Fruit fly (Drosophila melanogaster) whole organism, embryonic: ENCODE data around the gene CG9107.

Experiments used
- Adf1 ChIP-seq: fragments of 200-800 bp; sonication (Bioruptor generic); IDR thresholded peaks from 2 replicates; pipeline ENCODE4 v1.3.6; 2022; ENCODE audit warnings: missing biosample characterization, missing genetic modification characterization
- Atf6 ChIP-seq: fragments of 200-800 bp; sonication (Bioruptor generic); IDR thresholded peaks from 2 replicates; pipeline ENCODE4 v1.3.6; 2022; ENCODE audit warnings: missing biosample characterization, missing genetic modification characterization
- Bdp1 ChIP-seq: fragments of 200-800 bp; sonication (Bioruptor generic); optimal IDR thresholded peaks from 3 replicates; lab custom pipeline; 2016; ENCODE audit warnings: missing biosample characterization, missing genetic modification characterization
- CG10147 ChIP-seq: fragments of 200-800 bp; sonication (Bioruptor generic); optimal IDR thresholded peaks from 2 replicates; lab custom pipeline; 2019; ENCODE audit warnings: missing biosample characterization, mild to moderate bottlenecking, missing genetic modification characterization, moderate library complexity
- CG10209 ChIP-seq: fragments of 200-800 bp; sonication (Bioruptor generic); optimal IDR thresholded peaks from 3 replicates; lab custom pipeline; 2017; ENCODE audit warnings: missing biosample characterization, mild to moderate bottlenecking, missing genetic modification characterization, missing genetic modification reagents
- CG10654 ChIP-seq: fragments of 200-800 bp; sonication (Bioruptor generic); optimal IDR thresholded peaks from 2 replicates; lab custom pipeline; 2016; ENCODE audit warnings: missing biosample characterization, missing genetic modification characterization
- CG12769 ChIP-seq: fragments of 200-800 bp; sonication (Bioruptor generic); optimal IDR thresholded peaks from 2 replicates; lab custom pipeline; 2019; ENCODE audit warnings: missing biosample characterization, mild to moderate bottlenecking, missing genetic modification characterization, moderate library complexity
- CG13287 ChIP-seq: fragments of 200-800 bp; sonication (Bioruptor generic); IDR thresholded peaks from 2 replicates; pipeline ENCODE4 v1.3.6; 2022; ENCODE audit warnings: missing biosample characterization, missing genetic modification characterization; ENCODE audit not compliant: partially characterized antibody
- CG15696 ChIP-seq: fragments of 200-800 bp; sonication (Bioruptor generic); optimal IDR thresholded peaks from 2 replicates; lab custom pipeline; 2019; ENCODE audit warnings: missing biosample characterization, mild to moderate bottlenecking, missing genetic modification characterization, moderate library complexity
- CG17328 ChIP-seq: fragments of 200-800 bp; sonication (Bioruptor generic); IDR thresholded peaks from 2 replicates; pipeline ENCODE4 v1.3.6; 2022; ENCODE audit warnings: missing biosample characterization, missing genetic modification characterization
- CG18476 ChIP-seq: fragments of 200-800 bp; sonication (Bioruptor generic); optimal IDR thresholded peaks from 2 replicates; lab custom pipeline; 2016; ENCODE audit warnings: missing biosample characterization, mild to moderate bottlenecking, missing genetic modification characterization
- CG2116 ChIP-seq: fragments of 200-800 bp; sonication (Bioruptor generic); optimal IDR thresholded peaks from 3 replicates; lab custom pipeline; 2018; ENCODE audit warnings: missing biosample characterization, mild to moderate bottlenecking, missing genetic modification characterization
- CG32532 ChIP-seq: fragments of 200-800 bp; sonication (Bioruptor generic); IDR thresholded peaks from 2 replicates; pipeline ENCODE4 v1.3.6; 2022; ENCODE audit warnings: missing biosample characterization, missing genetic modification characterization
- CG3407 ChIP-seq: fragments of 200-800 bp; sonication (Bioruptor generic); optimal IDR thresholded peaks from 2 replicates; lab custom pipeline; 2018; ENCODE audit warnings: missing biosample characterization, mild to moderate bottlenecking, missing genetic modification characterization
- CG4328 ChIP-seq: fragments of 200-800 bp; sonication (Bioruptor generic); optimal IDR thresholded peaks from 3 replicates; lab custom pipeline; 2017; ENCODE audit warnings: missing biosample characterization, missing genetic modification reagents, missing genetic modification characterization
- CG4854 ChIP-seq: fragments of 200-800 bp; sonication (Bioruptor generic); optimal IDR thresholded peaks from 2 replicates; lab custom pipeline; 2016; ENCODE audit warnings: missing biosample characterization, missing genetic modification characterization, inconsistent platforms
- CG6765 ChIP-seq: fragments of 200-800 bp; sonication (Bioruptor generic); optimal IDR thresholded peaks from 3 replicates; lab custom pipeline; 2017; ENCODE audit warnings: missing biosample characterization, mild to moderate bottlenecking, missing genetic modification characterization
- CG7556 ChIP-seq: fragments of 200-800 bp; sonication (Bioruptor generic); optimal IDR thresholded peaks from 2 replicates; lab custom pipeline; 2017; ENCODE audit warnings: missing biosample characterization, mild to moderate bottlenecking, missing genetic modification characterization
- CG8388 ChIP-seq: fragments of 200-800 bp; sonication (Bioruptor generic); optimal IDR thresholded peaks from 2 replicates; lab custom pipeline; 2019; ENCODE audit warnings: missing biosample characterization, mild to moderate bottlenecking, missing genetic modification characterization, moderate library complexity
- CG9932 ChIP-seq: fragments of 200-800 bp; sonication (Bioruptor generic); IDR thresholded peaks from 2 replicates; pipeline ENCODE4 v1.3.6; 2022; ENCODE audit warnings: missing biosample characterization, missing genetic modification characterization
- Camta ChIP-seq: fragments of 200-800 bp; sonication (Bioruptor generic); optimal IDR thresholded peaks from 2 replicates; lab custom pipeline; 2016; ENCODE audit warnings: missing biosample characterization, missing genetic modification characterization
- Dll ChIP-seq: fragments of 200-800 bp; sonication (Bioruptor generic); IDR thresholded peaks from 4 replicates; pipeline ENCODE4 v1.3.6; 2022; ENCODE audit warnings: missing biosample characterization, missing genetic modification characterization; ENCODE audit not compliant: partially characterized antibody
- Drgx ChIP-seq: fragments of 200-800 bp; sonication (Bioruptor generic); IDR thresholded peaks from 2 replicates; pipeline ENCODE4 v1.3.6; 2022; ENCODE audit warnings: missing biosample characterization, missing genetic modification characterization
- HmgZ ChIP-seq: fragments of 200-800 bp; sonication (Bioruptor generic); optimal IDR thresholded peaks from 2 replicates; lab custom pipeline; 2018; ENCODE audit warnings: missing biosample characterization, mild to moderate bottlenecking, missing genetic modification characterization
- Hmr ChIP-seq: fragments of 200-800 bp; sonication (Bioruptor generic); optimal IDR thresholded peaks from 3 replicates; lab custom pipeline; 2017; ENCODE audit warnings: mild to moderate bottlenecking, missing biosample characterization, missing genetic modification reagents, missing genetic modification characterization
- Med ChIP-seq: fragments of 200-800 bp; sonication (Bioruptor generic); peaks from one replicate; lab custom pipeline; 2016; ENCODE audit warnings: missing biosample characterization, missing genetic modification characterization, mild to moderate bottlenecking, inconsistent platforms, moderate library complexity
- NC2β ChIP-seq: fragments of 200-800 bp; sonication (Bioruptor generic); optimal IDR thresholded peaks from 2 replicates; lab custom pipeline; 2016; ENCODE audit warnings: missing biosample characterization, missing genetic modification characterization
- NFAT ChIP-seq: fragments of 200-800 bp; sonication (Bioruptor generic); IDR thresholded peaks from 2 replicates; pipeline ENCODE4 v1.3.6; 2022; ENCODE audit warnings: missing biosample characterization, missing genetic modification characterization
- Oaz ChIP-seq: fragments of 200-800 bp; sonication (Bioruptor generic); IDR thresholded peaks from 2 replicates; pipeline ENCODE4 v1.3.6; 2022; ENCODE audit warnings: missing biosample characterization, missing genetic modification characterization
- Oli ChIP-seq: fragments of 200-800 bp; sonication (Bioruptor generic); optimal IDR thresholded peaks from 2 replicates; lab custom pipeline; 2018; ENCODE audit warnings: missing biosample characterization, mild to moderate bottlenecking, missing genetic modification characterization, moderate library complexity
- Side ChIP-seq: fragments of 200-800 bp; sonication (Bioruptor generic); optimal IDR thresholded peaks from 2 replicates; lab custom pipeline; 2016; ENCODE audit warnings: missing biosample characterization, missing genetic modification characterization
- ab ChIP-seq: fragments of 200-800 bp; sonication (Bioruptor generic); optimal IDR thresholded peaks from 2 replicates; lab custom pipeline; 2016; ENCODE audit warnings: missing biosample characterization, missing genetic modification characterization
- bcd ChIP-seq: fragments of 200-800 bp; sonication (Bioruptor generic); optimal IDR thresholded peaks from 2 replicates; lab custom pipeline; 2017; ENCODE audit warnings: missing biosample characterization, mild to moderate bottlenecking, missing genetic modification characterization
- bsh ChIP-seq, 2 experiments: fragments of 200-800 bp; sonication (Bioruptor generic); optimal IDR thresholded peaks; 2 replicates each; lab custom pipeline; 2017 to 2018; ENCODE audit warnings: mild to moderate bottlenecking in 2 of 2, missing biosample characterization in 2 of 2, missing genetic modification characterization in 2 of 2, moderate library complexity in 1 of 2
- chif ChIP-seq, 2 experiments: fragments of 200-800 bp; sonication (Bioruptor generic); optimal IDR thresholded peaks; 3 replicates each; lab custom pipeline; 2016; ENCODE audit warnings: missing biosample characterization in 2 of 2, missing genetic modification characterization in 2 of 2
- fd102C ChIP-seq: fragments of 200-800 bp; sonication (Bioruptor generic); optimal IDR thresholded peaks from 2 replicates; lab custom pipeline; 2018; ENCODE audit warnings: missing biosample characterization, mild to moderate bottlenecking, missing genetic modification characterization, moderate library complexity
- fd96Cb ChIP-seq: fragments of 200-800 bp; sonication (Bioruptor generic); optimal IDR thresholded peaks from 2 replicates; lab custom pipeline; 2018; ENCODE audit warnings: missing biosample characterization, mild to moderate bottlenecking, missing genetic modification characterization, moderate library complexity
- hbn ChIP-seq: fragments of 200-800 bp; sonication (Bioruptor generic); IDR thresholded peaks from 2 replicates; pipeline ENCODE4 v1.3.6; 2022; ENCODE audit warnings: missing biosample characterization, missing genetic modification characterization; ENCODE audit not compliant: partially characterized antibody
- kni ChIP-seq: fragments of 200-800 bp; sonication (Bioruptor generic); optimal IDR thresholded peaks from 3 replicates; lab custom pipeline; 2017; ENCODE audit warnings: mild to moderate bottlenecking, missing biosample characterization, missing genetic modification reagents, missing genetic modification characterization
- nmo ChIP-seq: fragments of 200-800 bp; sonication (Bioruptor generic); optimal IDR thresholded peaks from 2 replicates; lab custom pipeline; 2018; ENCODE audit warnings: missing biosample characterization, mild to moderate bottlenecking, missing genetic modification characterization, moderate library complexity
- pfk ChIP-seq: fragments of 200-800 bp; sonication (Bioruptor generic); optimal IDR thresholded peaks from 2 replicates; lab custom pipeline; 2018; ENCODE audit warnings: missing biosample characterization, mild to moderate bottlenecking, missing genetic modification characterization, moderate library complexity
- row ChIP-seq: fragments of 200-800 bp; sonication (Bioruptor generic); IDR thresholded peaks from 3 replicates; pipeline ENCODE4 v1.3.6; 2022; ENCODE audit warnings: missing biosample characterization, missing genetic modification characterization
- scrt ChIP-seq: fragments of 200-800 bp; sonication (Bioruptor generic); optimal IDR thresholded peaks from 2 replicates; lab custom pipeline; 2018; ENCODE audit warnings: missing biosample characterization, mild to moderate bottlenecking, missing genetic modification characterization, moderate library complexity
- shn ChIP-seq: fragments of 200-800 bp; sonication (Bioruptor generic); optimal IDR thresholded peaks from 3 replicates; lab custom pipeline; 2016; ENCODE audit warnings: missing biosample characterization, missing genetic modification characterization
- slp2 ChIP-seq: fragments of 200-800 bp; sonication (Bioruptor generic); optimal IDR thresholded peaks from 2 replicates; lab custom pipeline; 2016; ENCODE audit warnings: missing biosample characterization, missing genetic modification characterization
- ssp ChIP-seq: fragments of 200-800 bp; sonication (Bioruptor generic); IDR thresholded peaks from 2 replicates; pipeline ENCODE4 v1.3.6; 2022; ENCODE audit warnings: missing biosample characterization, missing genetic modification characterization
- stc ChIP-seq: fragments of 200-800 bp; sonication (Bioruptor generic); IDR thresholded peaks from 2 replicates; pipeline ENCODE4 v1.3.6; 2022; ENCODE audit warnings: missing biosample characterization, missing genetic modification characterization
- tap ChIP-seq: fragments of 200-800 bp; optimal IDR thresholded peaks from 3 replicates; lab custom pipeline; 2019; ENCODE audit warnings: missing biosample characterization, mild to moderate bottlenecking, missing genetic modification characterization, moderate library complexity
- tgo ChIP-seq: fragments of 200-800 bp; sonication (Bioruptor generic); IDR thresholded peaks from 3 replicates; pipeline ENCODE4 v1.3.6; 2022; ENCODE audit warnings: missing biosample characterization, missing genetic modification characterization
- trh ChIP-seq: fragments of 200-800 bp; sonication (Bioruptor generic); optimal IDR thresholded peaks from 2 replicates; lab custom pipeline; 2016; ENCODE audit warnings: missing biosample characterization, missing genetic modification characterization

The CG9107 gene

dm6 chr2L:6037830-6038229 is 13.5 kb upstream of the CG9107 start, which contains the start of the genes CG9117 and CG31643 (continued):
- TF ChIP-seq chif (GFP tag; optimal IDR thresholded peaks at IDR 0.05; lab: Kevin White, UChicago) = peak in 1 of 2 experiments; percentile 31
- TF ChIP-seq bsh (GFP tag; optimal IDR thresholded peaks at IDR 0.05; lab: Kevin White, UChicago) = peak in 1 of 2 experiments; percentile 53
- TF ChIP-seq bcd (GFP tag; lab: Kevin White, UChicago) = peak; percentile 46
- peak; percentile 69 for TF ChIP-seq nmo (GFP tag; lab: Kevin White, UChicago)
- no peak for TF ChIP-seq Oaz (GFP tag; lab: Robert Waterston, UW)
- peak; percentile 52; the same call in 1 of the 2 replicates for TF ChIP-seq Atf6 (GFP tag; lab: Robert Waterston, UW)
- no peak for TF ChIP-seq fd102C (GFP tag; lab: Kevin White, UChicago)
- TF ChIP-seq kni = peak; percentile 45
- no peak for TF ChIP-seq tap (tag; lab: Kevin White, UChicago)
- TF ChIP-seq Drgx (GFP tag; lab: Robert Waterston, UW) = 0 out of 2 replicates have a peak, but pooled peaks have one; percentile 21
- no peak for TF ChIP-seq CG4328
- no peak for TF ChIP-seq Adf1 (GFP tag; lab: Robert Waterston, UW)
- TF ChIP-seq ssp (GFP tag; lab: Robert Waterston, UW) = no peak
- peak; percentile 2 for TF ChIP-seq Oli (tag; lab: Kevin White, UChicago)
- TF ChIP-seq trh (GFP tag; lab: Kevin White, UChicago) = peak; percentile 17
- TF ChIP-seq CG7556 = peak; percentile 26
- TF ChIP-seq CG8388 (GFP tag; lab: Kevin White, UChicago) = peak; percentile 52
- peak; percentile 43; the same call in 2 of the 3 replicates for TF ChIP-seq tgo (GFP tag; lab: Robert Waterston, UW)
- TF ChIP-seq CG9932 (GFP tag; lab: Robert Waterston, UW) = peak; percentile 60
- TF ChIP-seq Hmr (GFP tag; lab: Kevin White, UChicago) = no peak
- TF ChIP-seq Side (GFP tag; lab: Kevin White, UChicago) = peak; percentile 71
- peak; percentile 57 for TF ChIP-seq CG2116 (GFP tag; lab: Kevin White, UChicago)
- peak; percentile 32 for TF ChIP-seq NC2β (GFP tag; lab: Kevin White, UChicago)
- no peak for TF ChIP-seq CG12769 (tag; lab: Kevin White, UChicago)
- TF ChIP-seq CG10209 = peak; percentile 20
- TF ChIP-seq Med (GFP tag; lab: Kevin White, UChicago) = peak; percentile 91
- TF ChIP-seq CG10147 (GFP tag; lab: Kevin White, UChicago) = peak; percentile 21
- peak; percentile 41 for TF ChIP-seq CG10654 (GFP tag; lab: Kevin White, UChicago)
- no peak for TF ChIP-seq CG3407 (GFP tag; lab: Kevin White, UChicago)
- TF ChIP-seq CG15696 = peak; percentile 32
- peak; percentile 21; the same call in 1 of the 2 replicates for TF ChIP-seq stc (GFP tag; lab: Robert Waterston, UW)
- peak; percentile 62 for TF ChIP-seq Camta
- peak; percentile 53; the same call in 1 of the 4 replicates for TF ChIP-seq Dll (GFP tag; lab: Robert Waterston, UW)
- peak; percentile 97 for TF ChIP-seq scrt (GFP tag; lab: Kevin White, UChicago)
- TF ChIP-seq CG13287 = peak; percentile 62
- peak; percentile 29 for TF ChIP-seq Bdp1 (GFP tag; lab: Kevin White, UChicago)
- TF ChIP-seq row (GFP tag; lab: Robert Waterston, UW) = peak; percentile 78
- TF ChIP-seq CG17328 (GFP tag; lab: Robert Waterston, UW) = peak; percentile 31; the same call in 1 of the 2 replicates
- peak; percentile 78 for TF ChIP-seq HmgZ (tag; lab: Kevin White, UChicago)
- TF ChIP-seq CG4854 = peak; percentile 10
- peak; percentile 45 for TF ChIP-seq slp2
- peak; percentile 52 for TF ChIP-seq CG32532 (GFP tag; lab: Robert Waterston, UW)
- peak; percentile 30 for TF ChIP-seq CG18476 (GFP tag; lab: Kevin White, UChicago)
- no peak for TF ChIP-seq NFAT (GFP tag; lab: Robert Waterston, UW)
- no peak for TF ChIP-seq CG6765
- TF ChIP-seq fd96Cb (tag; lab: Kevin White, UChicago) = peak; percentile 9
- TF ChIP-seq ab (GFP tag; lab: Kevin White, UChicago) = no peak
- TF ChIP-seq hbn (GFP tag; lab: Robert Waterston, UW) = peak; percentile 34; the same call in 1 of the 2 replicates
- no peak for TF ChIP-seq pfk (GFP tag; lab: Kevin White, UChicago)
- peak; percentile 58 for TF ChIP-seq shn (GFP tag; lab: Kevin White, UChicago)
